Worm (Caenorhabditis elegans) whole organism, L2 larva: ENCODE results near the gene lpr-4.

Experiments
- C34F6.9 ChIP-seq: fragments of 150-350 bp; optimal IDR thresholded peaks from 2 replicates; lab custom pipeline; 2014; ENCODE audit warnings: missing biosample characterization, missing genetic modification characterization
- F13H6.1 ChIP-seq: sonication (generic microtip); optimal IDR thresholded peaks from 2 replicates; lab custom pipeline; 2016; ENCODE audit warnings: missing genetic modification characterization, missing compliant biosample characterization
- R02D3.7 ChIP-seq: fragments of 150-350 bp; optimal IDR thresholded peaks from 2 replicates; lab custom pipeline; 2014; ENCODE audit warnings: missing biosample characterization, missing genetic modification characterization
- Y55F3AM.14 ChIP-seq: fragments of 200-800 bp; sonication (Bioruptor generic); optimal IDR thresholded peaks from 2 replicates; lab custom pipeline; 2018; ENCODE audit warnings: mild to moderate bottlenecking, missing genetic modification characterization, missing compliant biosample characterization
- ZK546.5 ChIP-seq: sonication (generic microtip); optimal IDR thresholded peaks from 2 replicates; lab custom pipeline; 2017; ENCODE audit warnings: missing biosample characterization, missing genetic modification characterization
- alr-1 ChIP-seq: fragments of 150-350 bp; optimal IDR thresholded peaks from 2 replicates; lab custom pipeline; 2014; ENCODE audit warnings: missing biosample characterization, missing genetic modification characterization
- aly-2 ChIP-seq: fragments of 150-350 bp; optimal IDR thresholded peaks from 2 replicates; lab custom pipeline; 2014; ENCODE audit warnings: missing biosample characterization, missing genetic modification characterization
- ama-1 ChIP-seq: fragments of 150-350 bp; optimal IDR thresholded peaks from 2 replicates; lab custom pipeline; 2018; ENCODE audit warnings: inconsistent platforms
- blmp-1 ChIP-seq: sonication (generic microtip); optimal IDR thresholded peaks from 2 replicates; lab custom pipeline; 2017; ENCODE audit warnings: missing genetic modification characterization, mild to moderate bottlenecking, missing compliant biosample characterization, antibody characterized with exemption, moderate library complexity; ENCODE audit not compliant: insufficient read depth
- ceh-82 ChIP-seq: fragments of 150-350 bp; optimal IDR thresholded peaks from 2 replicates; lab custom pipeline; 2014; ENCODE audit warnings: missing biosample characterization, missing genetic modification characterization
- crh-2 ChIP-seq: sonication (generic microtip); optimal IDR thresholded peaks from 2 replicates; lab custom pipeline; 2017; ENCODE audit warnings: missing biosample characterization, missing genetic modification characterization
- dmd-4 ChIP-seq: sonication (generic microtip); optimal IDR thresholded peaks from 2 replicates; lab custom pipeline; 2017; ENCODE audit warnings: missing biosample characterization, missing genetic modification characterization
- egl-27 ChIP-seq: sonication (generic microtip); optimal IDR thresholded peaks from 3 replicates; lab custom pipeline; 2017; ENCODE audit warnings: missing biosample characterization, missing genetic modification reagents, missing genetic modification characterization
- elt-1 ChIP-seq: fragments of 150-350 bp; optimal IDR thresholded peaks from 2 replicates; lab custom pipeline; 2014; ENCODE audit warnings: missing biosample characterization, missing genetic modification characterization
- elt-3 ChIP-seq: sonication (generic microtip); optimal IDR thresholded peaks from 2 replicates; lab custom pipeline; 2017; ENCODE audit warnings: missing biosample characterization, missing genetic modification characterization
- gmeb-1 ChIP-seq: fragments of 150-350 bp; optimal IDR thresholded peaks from 2 replicates; lab custom pipeline; 2014; ENCODE audit warnings: missing biosample characterization, missing genetic modification characterization
- lin-11 ChIP-seq: fragments of 150-350 bp; sonication (generic microtip); optimal IDR thresholded peaks from 2 replicates; lab custom pipeline; 2014; ENCODE audit warnings: missing biosample characterization, missing genetic modification characterization, inconsistent platforms, mixed read lengths
- lin-13 ChIP-seq: fragments of 150-350 bp; optimal IDR thresholded peaks from 2 replicates; lab custom pipeline; 2014; ENCODE audit warnings: missing biosample characterization, missing genetic modification reagents, missing genetic modification characterization
- lin-39 ChIP-seq: fragments of 150-350 bp; optimal IDR thresholded peaks from 2 replicates; lab custom pipeline; 2014; ENCODE audit warnings: missing biosample characterization, missing genetic modification reagents, missing genetic modification characterization
- lsy-2 ChIP-seq, 2 experiments: fragments of 150-350 bp in 1 of 2; sonication (generic microtip) in 1 of 2; optimal IDR thresholded peaks; 2 replicates each; lab custom pipeline; 2014 to 2017; ENCODE audit warnings: missing biosample characterization in 2 of 2, missing genetic modification characterization in 2 of 2
- mab-5 ChIP-seq: fragments of 150-350 bp; optimal IDR thresholded peaks from 2 replicates; lab custom pipeline; 2014; ENCODE audit warnings: missing biosample characterization, missing genetic modification characterization
- mbf-1 ChIP-seq: sonication (generic microtip); optimal IDR thresholded peaks from 2 replicates; lab custom pipeline; 2017; ENCODE audit warnings: missing biosample characterization, missing genetic modification characterization
- mdl-1 ChIP-seq, 2 experiments: fragments of 150-350 bp in 1 of 2; sonication (generic microtip) in 1 of 2; optimal IDR thresholded peaks; 2 replicates each; lab custom pipeline; 2017; ENCODE audit warnings: missing biosample characterization in 2 of 2, missing genetic modification characterization in 2 of 2
- nhr-10 ChIP-seq: sonication (generic microtip); optimal IDR thresholded peaks from 2 replicates; lab custom pipeline; 2017; ENCODE audit warnings: missing biosample characterization, missing genetic modification characterization
- nhr-11 ChIP-seq: fragments of 150-350 bp; optimal IDR thresholded peaks from 2 replicates; lab custom pipeline; 2014; ENCODE audit warnings: missing biosample characterization, missing genetic modification characterization
- nhr-12 ChIP-seq: fragments of 150-350 bp; optimal IDR thresholded peaks from 2 replicates; lab custom pipeline; 2014; ENCODE audit warnings: missing biosample characterization, missing genetic modification characterization
- nhr-129 ChIP-seq: fragments of 150-350 bp; optimal IDR thresholded peaks from 2 replicates; lab custom pipeline; 2014; ENCODE audit warnings: missing biosample characterization, missing genetic modification characterization
- nhr-21 ChIP-seq: fragments of 150-350 bp; optimal IDR thresholded peaks from 2 replicates; lab custom pipeline; 2014; ENCODE audit warnings: missing biosample characterization, missing genetic modification characterization
- nhr-23 ChIP-seq: fragments of 150-350 bp; optimal IDR thresholded peaks from 2 replicates; lab custom pipeline; 2014; ENCODE audit warnings: missing biosample characterization, missing genetic modification reagents, missing genetic modification characterization
- nhr-237 ChIP-seq: fragments of 150-350 bp; optimal IDR thresholded peaks from 2 replicates; lab custom pipeline; 2014; ENCODE audit warnings: missing biosample characterization, missing genetic modification characterization
- nhr-25 ChIP-seq: fragments of 150-350 bp; sonication (generic microtip); optimal IDR thresholded peaks from 3 replicates; lab custom pipeline; 2014; ENCODE audit warnings: missing biosample characterization, missing genetic modification characterization
- nhr-6 ChIP-seq: fragments of 150-350 bp; optimal IDR thresholded peaks from 2 replicates; lab custom pipeline; 2014; ENCODE audit warnings: missing biosample characterization, missing genetic modification characterization
- nhr-77 ChIP-seq: fragments of 150-350 bp; optimal IDR thresholded peaks from 2 replicates; lab custom pipeline; 2014; ENCODE audit warnings: missing biosample characterization, missing genetic modification characterization
- sem-4 ChIP-seq: fragments of 150-350 bp; optimal IDR thresholded peaks from 2 replicates; lab custom pipeline; 2014; ENCODE audit warnings: missing biosample characterization, missing genetic modification reagents, missing genetic modification characterization
- skn-1 ChIP-seq: sonication (generic microtip); optimal IDR thresholded peaks from 2 replicates; lab custom pipeline; 2017; ENCODE audit warnings: missing biosample characterization, missing genetic modification characterization
- sma-3 ChIP-seq: sonication (generic microtip); optimal IDR thresholded peaks from 2 replicates; lab custom pipeline; 2016; ENCODE audit warnings: missing genetic modification reagents, missing genetic modification characterization, missing compliant biosample characterization
- sma-9 ChIP-seq, 2 experiments: fragments of 150-350 bp in 1 of 2; sonication (generic microtip) in 1 of 2; optimal IDR thresholded peaks; 2 replicates each; lab custom pipeline; 2014 to 2016; ENCODE audit warnings: missing genetic modification characterization in 2 of 2, mild to moderate bottlenecking in 1 of 2, missing biosample characterization in 1 of 2, missing compliant biosample characterization in 1 of 2, missing genetic modification reagents in 1 of 2, moderate library complexity in 1 of 2
- snpc-4 ChIP-seq: fragments of 150-350 bp; optimal IDR thresholded peaks from 2 replicates; lab custom pipeline; 2014; ENCODE audit warnings: missing biosample characterization, missing genetic modification characterization
- unc-39 ChIP-seq: fragments of 150-350 bp; optimal IDR thresholded peaks from 2 replicates; lab custom pipeline; 2014; ENCODE audit warnings: missing biosample characterization, missing genetic modification characterization
- unc-55 ChIP-seq: fragments of 150-350 bp; sonication (generic microtip); optimal IDR thresholded peaks from 3 replicates; lab custom pipeline; 2014; ENCODE audit warnings: missing biosample characterization, missing genetic modification reagents, missing genetic modification characterization
- unc-62 ChIP-seq: fragments of 150-350 bp; optimal IDR thresholded peaks from 2 replicates; lab custom pipeline; 2014; ENCODE audit warnings: missing biosample characterization, missing genetic modification reagents, missing genetic modification characterization
- zag-1 ChIP-seq: fragments of 150-350 bp; optimal IDR thresholded peaks from 2 replicates; lab custom pipeline; 2014; ENCODE audit warnings: missing biosample characterization, missing genetic modification characterization
- ztf-1 ChIP-seq: fragments of 200-800 bp; sonication (Bioruptor generic); conservative IDR thresholded peaks from 2 replicates; pipeline ENCODE4 v1.3.6; 2022; ENCODE audit warnings: missing genetic modification characterization, missing compliant biosample characterization
- ztf-11 ChIP-seq: sonication (generic microtip); optimal IDR thresholded peaks from 2 replicates; lab custom pipeline; 2017; ENCODE audit warnings: missing biosample characterization, missing genetic modification characterization
- ztf-4 ChIP-seq: fragments of 150-350 bp; optimal IDR thresholded peaks from 2 replicates; lab custom pipeline; 2014; ENCODE audit warnings: missing biosample characterization, missing genetic modification characterization

The lpr-4 gene

ce11 chrX:11033952-11034287, 31.0 kb upstream of the lpr-4 start:
- TF ChIP-seq nhr-21 (tag; lab: Kevin White, UChicago), result no peak
- no peak for TF ChIP-seq nhr-12 (tag; lab: Kevin White, UChicago)
- no peak for TF ChIP-seq skn-1 (tag; lab: Kevin White, UChicago)
- TF ChIP-seq nhr-129 (tag; lab: Kevin White, UChicago), result no peak
- TF ChIP-seq nhr-23, result no peak
- no peak for TF ChIP-seq snpc-4 (tag; lab: Kevin White, UChicago)
- TF ChIP-seq, all 48 proteins: peak for 0

- peak; percentile 25 for TF ChIP-seq sem-4
- TF ChIP-seq skn-1 (tag; lab: Kevin White, UChicago), result no peak
- peak; percentile 68 for TF ChIP-seq crh-2 (tag; lab: Kevin White, UChicago)
- no peak for TF ChIP-seq mbf-1 (tag; lab: Kevin White, UChicago)
- no peak for TF ChIP-seq blmp-1 (tag; lab: Kevin White, UChicago)
- peak; percentile 0 for TF ChIP-seq lin-13 (GFP tag; lab: Kevin White, UChicago)
- no peak for TF ChIP-seq nhr-237 (tag; lab: Kevin White, UChicago)
- no peak for TF ChIP-seq ztf-4 (tag; lab: Kevin White, UChicago)
- TF ChIP-seq egl-27 (tag; lab: Kevin White, UChicago), result peak; percentile 34
- TF ChIP-seq Y55F3AM.14 (GFP tag; lab: Kevin White, UChicago), result peak; percentile 24
- TF ChIP-seq nhr-25, result no peak
- no peak for TF ChIP-seq unc-62 (GFP tag; lab: Kevin White, UChicago)
- no peak for TF ChIP-seq nhr-10 (tag; lab: Kevin White, UChicago)
- TF ChIP-seq C34F6.9 (tag; lab: Kevin White, UChicago), result peak; percentile 63
- no peak for TF ChIP-seq ztf-1 (GFP tag; lab: Robert Waterston, UW)
- no peak for TF ChIP-seq elt-3 (tag; lab: Kevin White, UChicago)
- TF ChIP-seq F13H6.1 (tag; lab: Kevin White, UChicago), result peak; percentile 60
- TF ChIP-seq ceh-82 (tag; lab: Kevin White, UChicago), result no peak
- TF ChIP-seq ztf-11 (tag; lab: Kevin White, UChicago), result no peak
- peak; percentile 29 for TF ChIP-seq sma-9 (GFP tag; optimal IDR thresholded peaks at IDR 0.05; lab: Kevin White, UChicago)
- TF ChIP-seq sma-9 (tag; optimal IDR thresholded peaks at IDR 0.05; lab: Kevin White, UChicago), result no peak
- TF ChIP-seq mdl-1 (tag; optimal IDR thresholded peaks at IDR 0.05; lab: Kevin White, UChicago), result no peak
- TF ChIP-seq nhr-129 (tag; lab: Kevin White, UChicago), result peak; percentile 63
- no peak for TF ChIP-seq alr-1 (tag; lab: Kevin White, UChicago)
- TF ChIP-seq unc-55, result peak; percentile 6
- TF ChIP-seq lsy-2 (tag; optimal IDR thresholded peaks at IDR 0.05; lab: Kevin White, UChicago), result peak in 1 of 2 experiments; percentile 42
- TF ChIP-seq mab-5 (tag; lab: Kevin White, UChicago), result peak; percentile 50
- no peak for TF ChIP-seq aly-2 (tag; lab: Kevin White, UChicago)
- TF ChIP-seq R02D3.7, result no peak
- no peak for TF ChIP-seq gmeb-1 (tag; lab: Kevin White, UChicago)
- TF ChIP-seq nhr-11 (tag; lab: Kevin White, UChicago), result no peak
- no peak for TF ChIP-seq nhr-77 (tag; lab: Kevin White, UChicago)
These were observed 30.4 kb upstream of the lpr-4 start for ce11 chrX:11034430-11035117.

- no peak for TF ChIP-seq mdl-1 (tag; optimal IDR thresholded peaks at IDR 0.05; lab: Kevin White, UChicago)
- no peak for TF ChIP-seq snpc-4 (tag; lab: Kevin White, UChicago)
- TF ChIP-seq nhr-11 (tag; lab: Kevin White, UChicago), result no peak
- TF ChIP-seq elt-1, result no peak
- peak; percentile 74 for TF ChIP-seq F13H6.1 (tag; lab: Kevin White, UChicago)
- no peak for TF ChIP-seq unc-39 (tag; lab: Kevin White, UChicago)
- no peak for TF ChIP-seq R02D3.7
- TF ChIP-seq nhr-10 (tag; lab: Kevin White, UChicago), result no peak
- peak; percentile 5 for TF ChIP-seq nhr-6 (tag; lab: Kevin White, UChicago)
- no peak for TF ChIP-seq ztf-11 (tag; lab: Kevin White, UChicago)
- peak; percentile 25 for TF ChIP-seq C34F6.9 (tag; lab: Kevin White, UChicago)
- no peak for TF ChIP-seq egl-27 (tag; lab: Kevin White, UChicago)
- TF ChIP-seq lin-39 (tag; lab: Kevin White, UChicago), result no peak
- no peak for TF ChIP-seq ZK546.5 (tag; lab: Kevin White, UChicago)
- TF ChIP-seq nhr-129 (tag; lab: Kevin White, UChicago), result peak; percentile 16
- no peak for TF ChIP-seq elt-3 (tag; lab: Kevin White, UChicago)
- TF ChIP-seq ceh-82 (tag; lab: Kevin White, UChicago), result no peak
- no peak for TF ChIP-seq dmd-4 (tag; lab: Kevin White, UChicago)
- TF ChIP-seq aly-2 (tag; lab: Kevin White, UChicago), result no peak
- no peak for TF ChIP-seq nhr-237 (tag; lab: Kevin White, UChicago)
- TF ChIP-seq unc-62 (GFP tag; lab: Kevin White, UChicago), result no peak
- TF ChIP-seq lsy-2 (tag; optimal IDR thresholded peaks at IDR 0.05; lab: Kevin White, UChicago), result peak in 1 of 2 experiments; percentile 9
- TF ChIP-seq zag-1 (tag; lab: Kevin White, UChicago), result no peak
- TF ChIP-seq Y55F3AM.14 (GFP tag; lab: Kevin White, UChicago), result no peak
- no peak for TF ChIP-seq ztf-1 (GFP tag; lab: Robert Waterston, UW)
- no peak for TF ChIP-seq lin-11 (tag; lab: Kevin White, UChicago)
- no peak for TF ChIP-seq lin-13 (GFP tag; lab: Kevin White, UChicago)
- no peak for TF ChIP-seq unc-55
- no peak for TF ChIP-seq ztf-4 (tag; lab: Kevin White, UChicago)
- no peak for TF ChIP-seq sma-3 (GFP tag; lab: Kevin White, UChicago)
- TF ChIP-seq gmeb-1 (tag; lab: Kevin White, UChicago), result no peak
- TF ChIP-seq blmp-1 (tag; lab: Kevin White, UChicago), result no peak
- TF ChIP-seq ama-1 (lab: Kevin White, UChicago), result no peak
- no peak for TF ChIP-seq nhr-25
These were observed 29.4 kb upstream of the lpr-4 start for ce11 chrX:11035563-11035962.
